Fruit fly (Drosophila melanogaster) whole organism, pupa: ENCODE data around the gene snky.

ENCODE experiments used
- CG12605 ChIP-seq: fragments of 200-800 bp; sonication (Bioruptor generic); IDR thresholded peaks from 2 replicates; pipeline ENCODE4 v1.3.6; 2022; ENCODE audit warnings: missing biosample characterization, missing genetic modification characterization
- CG14655 ChIP-seq: fragments of 200-800 bp; sonication (Bioruptor generic); optimal IDR thresholded peaks from 3 replicates; lab custom pipeline; 2017; ENCODE audit warnings: mild to moderate bottlenecking, missing biosample characterization, missing genetic modification reagents, missing genetic modification characterization
- CG15710 ChIP-seq: fragments of 200-800 bp; sonication (Bioruptor generic); optimal IDR thresholded peaks from 2 replicates; lab custom pipeline; 2018; ENCODE audit warnings: missing biosample characterization, mild to moderate bottlenecking, missing genetic modification characterization, moderate library complexity
- CG17806 ChIP-seq: fragments of 200-800 bp; sonication (Bioruptor generic); optimal IDR thresholded peaks from 2 replicates; lab custom pipeline; 2018; ENCODE audit warnings: missing biosample characterization, mild to moderate bottlenecking, missing genetic modification characterization, moderate library complexity
- CG32121 ChIP-seq: fragments of 200-800 bp; sonication (Bioruptor generic); IDR thresholded peaks from 2 replicates; pipeline ENCODE4 v1.3.6; 2022; ENCODE audit warnings: missing biosample characterization, missing genetic modification characterization
- CG4496 ChIP-seq: fragments of 200-800 bp; sonication (Bioruptor generic); IDR thresholded peaks from 3 replicates; pipeline ENCODE4 v1.3.6; 2022; ENCODE audit warnings: missing biosample characterization, missing genetic modification characterization
- CG8301 ChIP-seq: fragments of 200-800 bp; sonication (Bioruptor generic); optimal IDR thresholded peaks from 2 replicates; lab custom pipeline; 2018; ENCODE audit warnings: missing biosample characterization, mild to moderate bottlenecking, missing genetic modification characterization
- Ets98B ChIP-seq: fragments of 200-800 bp; sonication (Bioruptor generic); IDR thresholded peaks from 2 replicates; pipeline ENCODE4 v1.3.6; 2022; ENCODE audit warnings: missing biosample characterization, missing genetic modification characterization
- rn ChIP-seq: fragments of 200-800 bp; sonication (Bioruptor generic); IDR thresholded peaks from 2 replicates; pipeline ENCODE4 v1.3.6; 2022; ENCODE audit warnings: missing biosample characterization, missing genetic modification characterization

DNA sequence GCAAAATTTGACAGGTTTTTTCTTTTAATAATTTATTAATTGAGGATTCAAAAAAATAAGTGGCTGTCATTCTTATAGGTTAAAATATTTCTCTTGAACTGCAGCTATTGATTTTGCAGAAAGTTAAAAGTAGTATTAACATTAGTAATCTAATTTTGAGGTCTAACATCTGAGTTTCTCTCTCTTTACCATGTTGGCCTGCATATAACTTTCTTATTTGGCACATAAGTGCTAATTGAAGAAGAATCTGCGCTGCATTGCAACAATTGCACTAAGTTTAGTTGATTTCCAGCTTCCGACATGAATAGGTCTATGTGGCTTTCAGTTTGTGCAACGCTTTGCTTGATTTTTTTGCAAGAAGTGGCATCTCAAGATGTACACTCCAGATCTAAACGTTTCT lies 38.3 kb upstream of the snky start, which contains the start of gene CG33262:
- no peak for TF ChIP-seq CG15710 (tag; lab: Kevin White, UChicago)
- TF ChIP-seq CG17806 (tag; lab: Kevin White, UChicago) = no peak
- TF ChIP-seq CG8301 = no peak
- TF ChIP-seq Ets98B = no peak
- no peak for TF ChIP-seq CG14655 (GFP tag; lab: Kevin White, UChicago)
- no peak for TF ChIP-seq CG4496 (GFP tag; lab: Robert Waterston, UW)
- no peak for TF ChIP-seq CG12605
- no peak for TF ChIP-seq rn (GFP tag; lab: Robert Waterston, UW)
- TF ChIP-seq CG32121 (GFP tag; lab: Robert Waterston, UW) = no peak
